Fruit fly (Drosophila melanogaster) whole organism, pupa: ENCODE data around the gene CG31457.

Experiments used
- CG10348 ChIP-seq: fragments of 200-800 bp; sonication (Bioruptor generic); IDR thresholded peaks from 2 replicates; pipeline ENCODE4 v1.3.6; 2022; ENCODE audit warnings: missing biosample characterization, missing genetic modification characterization
- CG12605 ChIP-seq: fragments of 200-800 bp; sonication (Bioruptor generic); IDR thresholded peaks from 2 replicates; pipeline ENCODE4 v1.3.6; 2022; ENCODE audit warnings: missing biosample characterization, missing genetic modification characterization
- CG13204 ChIP-seq: fragments of 200-800 bp; sonication (Bioruptor generic); optimal IDR thresholded peaks from 2 replicates; lab custom pipeline; 2018; ENCODE audit warnings: missing biosample characterization, mild to moderate bottlenecking, missing genetic modification characterization, moderate library complexity
- CG14655 ChIP-seq: fragments of 200-800 bp; sonication (Bioruptor generic); optimal IDR thresholded peaks from 3 replicates; lab custom pipeline; 2017; ENCODE audit warnings: mild to moderate bottlenecking, missing biosample characterization, missing genetic modification reagents, missing genetic modification characterization
- CG15710 ChIP-seq: fragments of 200-800 bp; sonication (Bioruptor generic); optimal IDR thresholded peaks from 2 replicates; lab custom pipeline; 2018; ENCODE audit warnings: missing biosample characterization, mild to moderate bottlenecking, missing genetic modification characterization, moderate library complexity
- CG17806 ChIP-seq: fragments of 200-800 bp; sonication (Bioruptor generic); optimal IDR thresholded peaks from 2 replicates; lab custom pipeline; 2018; ENCODE audit warnings: missing biosample characterization, mild to moderate bottlenecking, missing genetic modification characterization, moderate library complexity
- CG32121 ChIP-seq: fragments of 200-800 bp; sonication (Bioruptor generic); IDR thresholded peaks from 2 replicates; pipeline ENCODE4 v1.3.6; 2022; ENCODE audit warnings: missing biosample characterization, missing genetic modification characterization
- CG34367 ChIP-seq: fragments of 200-800 bp; sonication (Bioruptor generic); optimal IDR thresholded peaks from 2 replicates; lab custom pipeline; 2018; ENCODE audit warnings: missing biosample characterization, mild to moderate bottlenecking, missing genetic modification characterization
- CG4496 ChIP-seq: fragments of 200-800 bp; sonication (Bioruptor generic); IDR thresholded peaks from 3 replicates; pipeline ENCODE4 v1.3.6; 2022; ENCODE audit warnings: missing biosample characterization, missing genetic modification characterization
- CG8159 ChIP-seq: fragments of 200-800 bp; sonication (Bioruptor generic); optimal IDR thresholded peaks from 3 replicates; lab custom pipeline; 2018; ENCODE audit warnings: missing biosample characterization, mild to moderate bottlenecking, missing genetic modification characterization, moderate library complexity
- CG8301 ChIP-seq: fragments of 200-800 bp; sonication (Bioruptor generic); optimal IDR thresholded peaks from 2 replicates; lab custom pipeline; 2018; ENCODE audit warnings: missing biosample characterization, mild to moderate bottlenecking, missing genetic modification characterization
- CG9948 ChIP-seq: fragments of 200-800 bp; sonication (Bioruptor generic); optimal IDR thresholded peaks from 2 replicates; lab custom pipeline; 2018; ENCODE audit warnings: missing biosample characterization, mild to moderate bottlenecking, missing genetic modification characterization, moderate library complexity
- D1 ChIP-seq: fragments of 200-800 bp; sonication (Bioruptor generic); optimal IDR thresholded peaks from 2 replicates; lab custom pipeline; 2018; ENCODE audit warnings: missing biosample characterization, mild to moderate bottlenecking, missing genetic modification characterization, moderate library complexity
- EcR ChIP-seq: fragments of 200-800 bp; sonication (Bioruptor generic); optimal IDR thresholded peaks from 3 replicates; lab custom pipeline; 2019; ENCODE audit warnings: missing biosample characterization, missing genetic modification characterization, mild to moderate bottlenecking, moderate library complexity, missing genetic modification reagents
- Ets98B ChIP-seq: fragments of 200-800 bp; sonication (Bioruptor generic); IDR thresholded peaks from 2 replicates; pipeline ENCODE4 v1.3.6; 2022; ENCODE audit warnings: missing biosample characterization, missing genetic modification characterization
- Pif1A ChIP-seq: fragments of 200-800 bp; sonication (Bioruptor generic); optimal IDR thresholded peaks from 3 replicates; lab custom pipeline; 2016; ENCODE audit warnings: missing biosample characterization, missing genetic modification characterization
- Pif1B ChIP-seq: fragments of 200-800 bp; sonication (Bioruptor generic); optimal IDR thresholded peaks from 3 replicates; lab custom pipeline; 2016; ENCODE audit warnings: missing biosample characterization, missing genetic modification characterization
- Snoo ChIP-seq: fragments of 200-800 bp; sonication (Bioruptor generic); optimal IDR thresholded peaks from 3 replicates; lab custom pipeline; 2017; ENCODE audit warnings: missing biosample characterization, mild to moderate bottlenecking, missing genetic modification characterization, inconsistent platforms
- fd96Ca ChIP-seq: fragments of 200-800 bp; sonication (Bioruptor generic); IDR thresholded peaks from 3 replicates; pipeline ENCODE4 v1.3.6; 2022; ENCODE audit warnings: missing biosample characterization, missing genetic modification characterization
- gl ChIP-seq: fragments of 200-800 bp; sonication (Bioruptor generic); optimal IDR thresholded peaks from 2 replicates; lab custom pipeline; 2018; ENCODE audit warnings: missing biosample characterization, mild to moderate bottlenecking, missing genetic modification characterization
- rn ChIP-seq: fragments of 200-800 bp; sonication (Bioruptor generic); IDR thresholded peaks from 2 replicates; pipeline ENCODE4 v1.3.6; 2022; ENCODE audit warnings: missing biosample characterization, missing genetic modification characterization

CG31457 gene

dm6 chr3R:23149021-23149571, 21.3 kb upstream of the CG31457 start:
- TF ChIP-seq Snoo (tag; lab: Kevin White, UChicago) (peak; percentile 86), CG15710 (tag; lab: Kevin White, UChicago) (peak; percentile 90), CG4496 (GFP tag; lab: Robert Waterston, UW) (peak; percentile 57), CG17806 (tag; lab: Kevin White, UChicago) (peak; percentile 89), Pif1A (GFP tag; lab: Kevin White, UChicago) (peak; percentile 60), CG8301 (tag; lab: Kevin White, UChicago) (peak; percentile 63), fd96Ca (GFP tag; lab: Robert Waterston, UW) (peak; percentile 27; the same call in 1 of the 3 replicates), rn (GFP tag; lab: Robert Waterston, UW) (no peak; the same call in 1 of the 2 replicates), CG8159 (tag; lab: Kevin White, UChicago) (peak; percentile 93), gl (peak; percentile 67), CG9948 (tag; lab: Kevin White, UChicago) (peak; percentile 92), CG12605 (peak; percentile 60), D1 (tag; lab: Kevin White, UChicago) (peak; percentile 60), CG14655 (peak; percentile 81), CG13204 (GFP tag; lab: Kevin White, UChicago) (peak; percentile 70), Ets98B (peak; percentile 17; the same call in 1 of the 2 replicates), CG10348 (GFP tag; lab: Robert Waterston, UW) (no peak), EcR (GFP tag; lab: Kevin White, UChicago) (peak; percentile 71), Pif1B (GFP tag; lab: Kevin White, UChicago) (peak; percentile 78), CG34367 (tag; lab: Kevin White, UChicago) (peak; percentile 80), CG32121 (GFP tag; lab: Robert Waterston, UW) (no peak)

dm6 chr3R:23148433-23148832, 20.7 kb upstream of the CG31457 start:
- TF ChIP-seq CG8159 (tag; lab: Kevin White, UChicago), result peak; percentile 57
- TF ChIP-seq CG14655, result peak; percentile 54
- TF ChIP-seq Pif1B (GFP tag; lab: Kevin White, UChicago), result peak; percentile 35
- no peak for TF ChIP-seq rn (GFP tag; lab: Robert Waterston, UW)
- peak; percentile 62 for TF ChIP-seq CG15710 (tag; lab: Kevin White, UChicago)
- no peak for TF ChIP-seq Ets98B
- peak; percentile 52 for TF ChIP-seq CG8301 (tag; lab: Kevin White, UChicago)
- peak; percentile 14 for TF ChIP-seq Pif1A (GFP tag; lab: Kevin White, UChicago)
- TF ChIP-seq CG32121 (GFP tag; lab: Robert Waterston, UW), result no peak
- no peak for TF ChIP-seq CG10348 (GFP tag; lab: Robert Waterston, UW)
- peak; percentile 20 for TF ChIP-seq EcR (GFP tag; lab: Kevin White, UChicago)
- TF ChIP-seq CG9948 (tag; lab: Kevin White, UChicago), result peak; percentile 26
- TF ChIP-seq CG34367 (tag; lab: Kevin White, UChicago), result no peak
- no peak for TF ChIP-seq D1 (tag; lab: Kevin White, UChicago)
- peak; percentile 46 for TF ChIP-seq CG4496 (GFP tag; lab: Robert Waterston, UW)
- no peak; the same call in 1 of the 2 replicates for TF ChIP-seq CG12605
- peak; percentile 30 for TF ChIP-seq Snoo (tag; lab: Kevin White, UChicago)
- TF ChIP-seq CG13204 (GFP tag; lab: Kevin White, UChicago), result peak; percentile 46
- TF ChIP-seq gl, result peak; percentile 31
- TF ChIP-seq fd96Ca (GFP tag; lab: Robert Waterston, UW), result peak; percentile 31; the same call in 1 of the 3 replicates
- peak; percentile 50 for TF ChIP-seq CG17806 (tag; lab: Kevin White, UChicago)

dm6 chr3R:23147625-23148024, 19.8 kb upstream of the CG31457 start:
- peak; percentile 49; the same call in 1 of the 3 replicates for TF ChIP-seq CG4496 (GFP tag; lab: Robert Waterston, UW)
- TF ChIP-seq CG15710 (tag; lab: Kevin White, UChicago), result peak; percentile 82
- peak; percentile 54; the same call in 2 of the 3 replicates for TF ChIP-seq fd96Ca (GFP tag; lab: Robert Waterston, UW)
- no peak for TF ChIP-seq CG12605
- peak; percentile 52 for TF ChIP-seq CG14655
- peak; percentile 70 for TF ChIP-seq gl
- TF ChIP-seq Pif1B (GFP tag; lab: Kevin White, UChicago), result peak; percentile 39
- peak; percentile 37 for TF ChIP-seq CG8301 (tag; lab: Kevin White, UChicago)
- peak; percentile 45 for TF ChIP-seq Pif1A (GFP tag; lab: Kevin White, UChicago)
- TF ChIP-seq CG9948 (tag; lab: Kevin White, UChicago), result peak; percentile 82
- peak; percentile 47; the same call in 1 of the 2 replicates for TF ChIP-seq rn (GFP tag; lab: Robert Waterston, UW)
- peak; percentile 80 for TF ChIP-seq CG8159 (tag; lab: Kevin White, UChicago)
- TF ChIP-seq EcR (GFP tag; lab: Kevin White, UChicago), result no peak
- TF ChIP-seq CG34367 (tag; lab: Kevin White, UChicago), result peak; percentile 76
- peak; percentile 68 for TF ChIP-seq Snoo (tag; lab: Kevin White, UChicago)
- TF ChIP-seq D1 (tag; lab: Kevin White, UChicago), result peak; percentile 27
- peak; percentile 87 for TF ChIP-seq CG17806 (tag; lab: Kevin White, UChicago)
- TF ChIP-seq CG10348 (GFP tag; lab: Robert Waterston, UW), result no peak
- TF ChIP-seq Ets98B, result no peak
- TF ChIP-seq CG32121 (GFP tag; lab: Robert Waterston, UW), result no peak
- peak; percentile 19 for TF ChIP-seq CG13204 (GFP tag; lab: Kevin White, UChicago)

dm6 chr3R:23147058-23147457, 19.3 kb upstream of the CG31457 start:
- no peak for TF ChIP-seq gl
- no peak for TF ChIP-seq rn (GFP tag; lab: Robert Waterston, UW)
- no peak for TF ChIP-seq CG32121 (GFP tag; lab: Robert Waterston, UW)
- TF ChIP-seq Ets98B, result no peak
- TF ChIP-seq D1 (tag; lab: Kevin White, UChicago), result no peak
- TF ChIP-seq Pif1B (GFP tag; lab: Kevin White, UChicago), result no peak
- no peak for TF ChIP-seq Pif1A (GFP tag; lab: Kevin White, UChicago)
- no peak for TF ChIP-seq CG8159 (tag; lab: Kevin White, UChicago)
- no peak for TF ChIP-seq CG14655
- no peak for TF ChIP-seq fd96Ca (GFP tag; lab: Robert Waterston, UW)
- no peak for TF ChIP-seq EcR (GFP tag; lab: Kevin White, UChicago)
- TF ChIP-seq CG10348 (GFP tag; lab: Robert Waterston, UW), result no peak
- TF ChIP-seq CG12605, result no peak
- no peak for TF ChIP-seq CG34367 (tag; lab: Kevin White, UChicago)
- TF ChIP-seq CG9948 (tag; lab: Kevin White, UChicago), result no peak
- no peak for TF ChIP-seq CG13204 (GFP tag; lab: Kevin White, UChicago)
- TF ChIP-seq CG4496 (GFP tag; lab: Robert Waterston, UW), result no peak
- TF ChIP-seq, all 21 proteins: peak for 0
